Worm (Caenorhabditis elegans) whole organism, L2 larva: ENCODE measurements around the gene srj-29.
"Not testable (repeated sequence)": the region's sequence is repeated elsewhere in the genome, so short reads cannot be mapped to it uniquely, and the experiment has no call there.

ENCODE experiments used
- C34F6.9 ChIP-seq: fragments of 150-350 bp; optimal IDR thresholded peaks from 2 replicates; lab custom pipeline; 2014; ENCODE audit warnings: missing biosample characterization, missing genetic modification characterization
- F13H6.1 ChIP-seq: sonication (generic microtip); optimal IDR thresholded peaks from 2 replicates; lab custom pipeline; 2016; ENCODE audit warnings: missing genetic modification characterization, missing compliant biosample characterization
- Y55F3AM.14 ChIP-seq: fragments of 200-800 bp; sonication (Bioruptor generic); optimal IDR thresholded peaks from 2 replicates; lab custom pipeline; 2018; ENCODE audit warnings: mild to moderate bottlenecking, missing genetic modification characterization, missing compliant biosample characterization
- alr-1 ChIP-seq: fragments of 150-350 bp; optimal IDR thresholded peaks from 2 replicates; lab custom pipeline; 2014; ENCODE audit warnings: missing biosample characterization, missing genetic modification characterization
- ceh-16 ChIP-seq: fragments of 150-350 bp; optimal IDR thresholded peaks from 2 replicates; lab custom pipeline; 2014; ENCODE audit warnings: missing biosample characterization, missing genetic modification characterization
- ceh-82 ChIP-seq: fragments of 150-350 bp; optimal IDR thresholded peaks from 2 replicates; lab custom pipeline; 2014; ENCODE audit warnings: missing biosample characterization, missing genetic modification characterization
- crh-2 ChIP-seq: sonication (generic microtip); optimal IDR thresholded peaks from 2 replicates; lab custom pipeline; 2017; ENCODE audit warnings: missing biosample characterization, missing genetic modification characterization
- dmd-4 ChIP-seq: sonication (generic microtip); optimal IDR thresholded peaks from 2 replicates; lab custom pipeline; 2017; ENCODE audit warnings: missing biosample characterization, missing genetic modification characterization
- egl-27 ChIP-seq: sonication (generic microtip); optimal IDR thresholded peaks from 3 replicates; lab custom pipeline; 2017; ENCODE audit warnings: missing biosample characterization, missing genetic modification reagents, missing genetic modification characterization
- elt-1 ChIP-seq: fragments of 150-350 bp; optimal IDR thresholded peaks from 2 replicates; lab custom pipeline; 2014; ENCODE audit warnings: missing biosample characterization, missing genetic modification characterization
- fos-1 ChIP-seq: fragments of 150-350 bp; optimal IDR thresholded peaks from 2 replicates; lab custom pipeline; 2014; ENCODE audit warnings: missing biosample characterization, missing genetic modification characterization
- gmeb-1 ChIP-seq: fragments of 150-350 bp; optimal IDR thresholded peaks from 2 replicates; lab custom pipeline; 2014; ENCODE audit warnings: missing biosample characterization, missing genetic modification characterization
- lin-11 ChIP-seq: fragments of 150-350 bp; sonication (generic microtip); optimal IDR thresholded peaks from 2 replicates; lab custom pipeline; 2014; ENCODE audit warnings: missing biosample characterization, missing genetic modification characterization, inconsistent platforms, mixed read lengths
- lin-13 ChIP-seq: fragments of 150-350 bp; optimal IDR thresholded peaks from 2 replicates; lab custom pipeline; 2014; ENCODE audit warnings: missing biosample characterization, missing genetic modification reagents, missing genetic modification characterization
- lsy-2 ChIP-seq, 2 experiments: fragments of 150-350 bp in 1 of 2; sonication (generic microtip) in 1 of 2; optimal IDR thresholded peaks; 2 replicates each; lab custom pipeline; 2014 to 2017; ENCODE audit warnings: missing biosample characterization in 2 of 2, missing genetic modification characterization in 2 of 2
- mbf-1 ChIP-seq: sonication (generic microtip); optimal IDR thresholded peaks from 2 replicates; lab custom pipeline; 2017; ENCODE audit warnings: missing biosample characterization, missing genetic modification characterization
- nhr-11 ChIP-seq: fragments of 150-350 bp; optimal IDR thresholded peaks from 2 replicates; lab custom pipeline; 2014; ENCODE audit warnings: missing biosample characterization, missing genetic modification characterization
- nhr-12 ChIP-seq: fragments of 150-350 bp; optimal IDR thresholded peaks from 2 replicates; lab custom pipeline; 2014; ENCODE audit warnings: missing biosample characterization, missing genetic modification characterization
- nhr-129 ChIP-seq: fragments of 150-350 bp; optimal IDR thresholded peaks from 2 replicates; lab custom pipeline; 2014; ENCODE audit warnings: missing biosample characterization, missing genetic modification characterization
- nhr-21 ChIP-seq: fragments of 150-350 bp; optimal IDR thresholded peaks from 2 replicates; lab custom pipeline; 2014; ENCODE audit warnings: missing biosample characterization, missing genetic modification characterization
- nhr-25 ChIP-seq: fragments of 150-350 bp; sonication (generic microtip); optimal IDR thresholded peaks from 3 replicates; lab custom pipeline; 2014; ENCODE audit warnings: missing biosample characterization, missing genetic modification characterization
- nhr-6 ChIP-seq: fragments of 150-350 bp; optimal IDR thresholded peaks from 2 replicates; lab custom pipeline; 2014; ENCODE audit warnings: missing biosample characterization, missing genetic modification characterization
- sma-3 ChIP-seq: sonication (generic microtip); optimal IDR thresholded peaks from 2 replicates; lab custom pipeline; 2016; ENCODE audit warnings: missing genetic modification reagents, missing genetic modification characterization, missing compliant biosample characterization
- sma-9 ChIP-seq, 2 experiments: fragments of 150-350 bp in 1 of 2; sonication (generic microtip) in 1 of 2; optimal IDR thresholded peaks; 2 replicates each; lab custom pipeline; 2014 to 2016; ENCODE audit warnings: missing genetic modification characterization in 2 of 2, mild to moderate bottlenecking in 1 of 2, missing biosample characterization in 1 of 2, missing compliant biosample characterization in 1 of 2, missing genetic modification reagents in 1 of 2, moderate library complexity in 1 of 2
- snpc-4 ChIP-seq: fragments of 150-350 bp; optimal IDR thresholded peaks from 2 replicates; lab custom pipeline; 2014; ENCODE audit warnings: missing biosample characterization, missing genetic modification characterization
- unc-39 ChIP-seq: fragments of 150-350 bp; optimal IDR thresholded peaks from 2 replicates; lab custom pipeline; 2014; ENCODE audit warnings: missing biosample characterization, missing genetic modification characterization
- unc-55 ChIP-seq: fragments of 150-350 bp; sonication (generic microtip); optimal IDR thresholded peaks from 3 replicates; lab custom pipeline; 2014; ENCODE audit warnings: missing biosample characterization, missing genetic modification reagents, missing genetic modification characterization
- unc-62 ChIP-seq: fragments of 150-350 bp; optimal IDR thresholded peaks from 2 replicates; lab custom pipeline; 2014; ENCODE audit warnings: missing biosample characterization, missing genetic modification reagents, missing genetic modification characterization
- ztf-4 ChIP-seq: fragments of 150-350 bp; optimal IDR thresholded peaks from 2 replicates; lab custom pipeline; 2014; ENCODE audit warnings: missing biosample characterization, missing genetic modification characterization

Gene srj-29

DNA sequence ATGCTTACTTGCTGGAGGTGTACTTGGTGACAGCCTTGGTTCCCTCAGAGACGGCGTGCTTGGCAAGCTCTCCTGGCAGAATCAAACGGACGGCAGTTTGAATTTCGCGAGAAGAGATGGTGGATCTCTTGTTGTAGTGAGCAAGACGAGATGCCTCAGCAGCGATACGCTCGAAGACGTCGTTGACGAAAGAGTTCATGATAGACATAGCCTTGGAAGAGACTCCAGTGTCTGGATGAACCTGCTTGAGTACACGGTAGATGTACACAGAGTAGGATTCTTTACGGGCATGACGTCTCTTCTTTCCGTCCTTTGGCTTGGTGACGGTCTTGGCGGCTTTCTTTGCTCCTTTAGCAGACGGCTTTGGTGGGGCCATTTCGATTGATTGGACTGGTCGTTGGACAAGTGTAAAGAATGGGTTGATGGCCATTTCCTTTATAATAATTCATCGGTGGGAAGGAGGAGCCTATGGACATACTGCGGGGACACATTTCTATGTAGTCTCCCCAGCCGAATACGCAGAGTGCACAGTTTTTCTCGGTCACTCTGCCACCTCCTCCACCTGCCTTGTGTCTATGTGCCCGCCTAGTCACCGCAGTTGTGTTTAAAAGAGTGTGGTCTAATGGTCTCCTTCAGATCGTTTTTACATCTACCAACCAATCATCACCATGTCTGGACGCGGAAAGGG lies 35.2 kb upstream of the srj-29 start, which contains the start of the genes his-4 and his-3:
Gene his-4 (minus strand): TSS at position 376 of the 688 bp plus-strand sequence.
Gene his-3 (plus strand): TSS at position 669 of the 688 bp plus-strand sequence.
- TF ChIP-seq lsy-2 (tag; optimal IDR thresholded peaks at IDR 0.05; lab: Kevin White, UChicago) = peak in 1 of 2 experiments; percentile 38
- peak; percentile 95 for TF ChIP-seq ceh-16 (tag; lab: Kevin White, UChicago)
- TF ChIP-seq lin-13 (GFP tag; lab: Kevin White, UChicago) = peak; percentile 24
- peak; percentile 52 for TF ChIP-seq nhr-6 (tag; lab: Kevin White, UChicago)
- peak; percentile 85 for TF ChIP-seq nhr-25 (tag; lab: Kevin White, UChicago)
- TF ChIP-seq nhr-129 = peak; percentile 27
- peak; percentile 59 for TF ChIP-seq sma-9 (GFP tag; optimal IDR thresholded peaks at IDR 0.05; lab: Kevin White, UChicago)
- not testable (repeated sequence) for TF ChIP-seq sma-9 (tag; optimal IDR thresholded peaks at IDR 0.05; lab: Kevin White, UChicago)
- TF ChIP-seq sma-3 = peak; percentile 39
- peak; percentile 27 for TF ChIP-seq F13H6.1
- peak; percentile 49 for TF ChIP-seq fos-1 (tag; lab: Kevin White, UChicago)
- TF ChIP-seq, all 48 proteins: peak for 10; not testable (repeated sequence) for 38

DNA sequence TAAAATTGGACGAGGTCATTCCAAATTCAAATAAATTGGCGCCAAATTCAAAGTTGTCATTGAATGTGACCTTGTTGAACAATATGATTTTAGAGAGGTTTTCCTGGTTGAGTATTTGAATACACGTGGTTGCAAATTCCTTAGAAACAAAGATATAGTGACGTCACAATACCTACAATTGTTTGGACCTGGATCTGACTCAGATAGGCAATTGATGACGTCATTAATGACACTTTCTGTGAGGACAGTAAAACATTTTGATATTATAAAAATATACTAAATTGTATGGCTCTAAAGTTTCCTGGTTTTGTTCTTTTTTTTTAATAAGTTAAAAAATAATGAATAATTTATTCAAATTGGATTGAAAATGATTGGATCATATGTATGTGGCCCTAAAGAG lies 34.0 kb upstream of the srj-29 start:
- TF ChIP-seq unc-39 (tag; lab: Kevin White, UChicago) (no peak), elt-1 (tag; lab: Kevin White, UChicago) (no peak), snpc-4 (tag; lab: Kevin White, UChicago) (no peak), nhr-21 (no peak), Y55F3AM.14 (GFP tag; lab: Kevin White, UChicago) (no peak), alr-1 (tag; lab: Kevin White, UChicago) (no peak)

DNA sequence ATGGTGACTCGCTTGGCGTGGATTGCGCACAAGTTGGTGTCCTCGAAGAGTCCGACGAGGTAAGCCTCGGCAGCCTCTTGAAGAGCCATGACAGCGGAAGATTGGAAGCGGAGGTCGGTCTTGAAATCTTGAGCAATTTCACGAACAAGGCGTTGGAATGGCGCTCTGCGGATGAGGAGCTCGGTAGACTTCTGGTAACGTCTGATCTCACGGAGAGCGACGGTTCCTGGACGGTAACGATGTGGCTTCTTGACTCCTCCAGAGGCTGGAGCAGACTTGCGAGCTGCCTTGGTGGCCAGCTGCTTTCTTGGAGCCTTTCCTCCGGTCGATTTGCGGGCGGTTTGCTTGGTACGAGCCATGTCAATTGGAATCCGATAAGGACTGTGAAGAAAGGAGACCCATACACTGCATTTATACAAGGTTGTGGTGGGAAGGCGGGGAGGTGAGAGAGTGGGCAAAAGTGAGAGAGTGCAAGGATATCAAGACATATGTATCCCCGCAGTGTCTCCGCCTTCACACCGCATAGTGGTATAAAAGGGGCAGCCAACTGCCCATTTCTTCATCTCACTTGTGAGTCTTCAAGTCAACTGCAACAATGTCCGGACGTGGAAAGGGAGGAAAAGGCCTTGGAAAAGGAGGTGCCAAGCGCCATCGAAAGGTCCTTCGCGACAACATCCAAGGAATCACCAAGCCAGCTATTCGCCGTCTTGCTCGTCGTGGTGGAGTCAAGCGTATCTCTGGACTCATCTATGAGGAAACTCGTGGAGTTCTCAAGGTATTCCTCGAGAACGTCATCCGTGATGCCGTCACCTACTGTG lies 33.3 kb upstream of the srj-29 start, which contains the start of the genes his-2 and his-1:
Gene his-2 (minus strand): TSS at position 359 of the 818 bp plus-strand sequence.
Gene his-1 (plus strand): TSS at position 596 of the 818 bp plus-strand sequence.
- TF ChIP-seq nhr-25 (tag; lab: Kevin White, UChicago) = peak; percentile 19
- TF ChIP-seq, all 48 proteins: peak for 1; not testable (repeated sequence) for 47

- no peak for TF ChIP-seq ceh-82 (tag; lab: Kevin White, UChicago)
- TF ChIP-seq fos-1 (tag; lab: Kevin White, UChicago) = no peak
- TF ChIP-seq lsy-2 (tag; optimal IDR thresholded peaks at IDR 0.05; lab: Kevin White, UChicago) = no peak
- TF ChIP-seq Y55F3AM.14 (GFP tag; lab: Kevin White, UChicago) = no peak
- TF ChIP-seq nhr-12 (tag; lab: Kevin White, UChicago) = no peak
- no peak for TF ChIP-seq C34F6.9 (tag; lab: Kevin White, UChicago)
- no peak for TF ChIP-seq unc-55 (GFP tag; lab: Kevin White, UChicago)
- TF ChIP-seq gmeb-1 = no peak
- TF ChIP-seq nhr-21 = no peak
- no peak for TF ChIP-seq dmd-4 (tag; lab: Kevin White, UChicago)
- no peak for TF ChIP-seq lin-13 (GFP tag; lab: Kevin White, UChicago)
- no peak for TF ChIP-seq unc-62 (GFP tag; lab: Kevin White, UChicago)
- TF ChIP-seq nhr-11 (tag; lab: Kevin White, UChicago) = no peak
- TF ChIP-seq, all 48 proteins: peak for 0
Observed at ce11 chrV:16042743-16043014, 32.8 kb upstream of the srj-29 start.

ce11 chrV:16043686-16044085 lies 31.8 kb upstream of the srj-29 start:
- no peak for TF ChIP-seq ztf-4 (tag; lab: Kevin White, UChicago)
- TF ChIP-seq egl-27 (tag; lab: Kevin White, UChicago) = no peak
- TF ChIP-seq lin-11 (tag; lab: Kevin White, UChicago) = no peak
- TF ChIP-seq dmd-4 (tag; lab: Kevin White, UChicago) = no peak
- no peak for TF ChIP-seq mbf-1 (tag; lab: Kevin White, UChicago)
- TF ChIP-seq crh-2 (tag; lab: Kevin White, UChicago) = peak; percentile 23
- peak; percentile 23 for TF ChIP-seq sma-9 (GFP tag; optimal IDR thresholded peaks at IDR 0.05; lab: Kevin White, UChicago)
- no peak for TF ChIP-seq sma-9 (tag; optimal IDR thresholded peaks at IDR 0.05; lab: Kevin White, UChicago)
- TF ChIP-seq fos-1 (tag; lab: Kevin White, UChicago) = peak; percentile 31
